Worm (Caenorhabditis elegans) whole organism, L4 larva: ENCODE results near the gene rfip-2.

Experiments used
- ceh-44 ChIP-seq: fragments of 200-800 bp; sonication (Bioruptor generic); IDR thresholded peaks from 2 replicates; pipeline ENCODE4 v1.3.6; 2022; ENCODE audit warnings: missing genetic modification reagents, missing genetic modification characterization, missing compliant biosample characterization
- egl-43 ChIP-seq: fragments of 200-800 bp; sonication (Bioruptor generic); IDR thresholded peaks from 2 replicates; pipeline ENCODE4 v1.3.6; 2022; ENCODE audit warnings: missing genetic modification reagents, missing genetic modification characterization, missing compliant biosample characterization
- lin-13 ChIP-seq: fragments of 150-350 bp; optimal IDR thresholded peaks from 2 replicates; lab custom pipeline; 2014; ENCODE audit warnings: missing biosample characterization, missing genetic modification reagents, missing genetic modification characterization
- lin-39 ChIP-seq: fragments of 150-350 bp; optimal IDR thresholded peaks from 2 replicates; lab custom pipeline; 2014; ENCODE audit warnings: missing biosample characterization, missing genetic modification reagents, missing genetic modification characterization
- lir-3 ChIP-seq: sonication (generic microtip); optimal IDR thresholded peaks from 2 replicates; lab custom pipeline; 2016; ENCODE audit warnings: mild to moderate bottlenecking, missing genetic modification characterization, missing compliant biosample characterization
- nhr-10 ChIP-seq: fragments of 150-350 bp; optimal IDR thresholded peaks from 2 replicates; lab custom pipeline; 2014; ENCODE audit warnings: missing biosample characterization, missing genetic modification characterization
- nhr-11 ChIP-seq: fragments of 150-350 bp; optimal IDR thresholded peaks from 2 replicates; lab custom pipeline; 2014; ENCODE audit warnings: missing biosample characterization, missing genetic modification characterization
- nhr-237 ChIP-seq: sonication (generic microtip); optimal IDR thresholded peaks from 2 replicates; lab custom pipeline; 2017; ENCODE audit warnings: missing biosample characterization, missing genetic modification characterization
- nhr-28 ChIP-seq: fragments of 150-350 bp; optimal IDR thresholded peaks from 2 replicates; lab custom pipeline; 2014; ENCODE audit warnings: missing biosample characterization, missing genetic modification characterization
- snpc-4 ChIP-seq: fragments of 150-350 bp; optimal IDR thresholded peaks from 2 replicates; lab custom pipeline; 2014; ENCODE audit warnings: missing biosample characterization, missing genetic modification characterization
- ztf-11 ChIP-seq: fragments of 150-350 bp; optimal IDR thresholded peaks from 2 replicates; lab custom pipeline; 2014; ENCODE audit warnings: missing biosample characterization, missing genetic modification characterization

DNA sequence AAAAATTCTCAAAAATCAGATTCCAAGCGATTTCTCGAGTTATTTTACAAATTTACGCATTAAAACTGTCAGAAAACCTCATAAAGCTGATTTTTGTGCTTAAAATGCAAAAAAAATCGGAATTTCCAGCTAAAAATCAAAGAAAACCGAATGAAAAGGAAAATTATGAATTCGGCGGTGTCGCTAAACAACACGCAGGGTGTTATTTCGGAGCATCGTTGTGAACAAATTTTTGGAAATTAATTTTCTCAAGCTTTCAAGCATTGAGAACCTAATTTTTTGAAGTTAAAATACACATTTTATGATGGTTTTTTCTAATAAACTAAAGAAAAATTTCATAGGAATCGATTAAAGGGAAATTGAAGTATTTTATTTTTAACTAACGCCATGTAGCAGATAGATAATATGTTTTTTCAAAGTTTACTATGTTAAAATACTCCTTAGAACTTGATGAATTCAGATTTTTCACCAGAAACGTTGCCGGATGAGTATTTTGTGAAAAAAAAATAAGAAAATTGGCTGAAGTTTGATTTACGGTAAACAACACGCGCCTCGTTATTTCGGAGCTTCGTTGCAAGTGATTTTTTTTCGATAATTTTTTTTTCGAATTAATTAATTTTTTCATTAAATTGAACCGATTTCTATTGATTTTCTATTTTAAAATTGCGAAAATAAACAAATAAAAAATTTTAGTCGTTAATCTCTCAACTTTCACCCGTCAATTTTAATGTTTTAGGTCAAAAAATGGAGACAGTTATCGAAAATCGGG lies 22.0 kb upstream of the rfip-2 start, which contains the start of gene thoc-1:
- TF ChIP-seq nhr-11 (tag; lab: Kevin White, UChicago) (no peak), nhr-237 (no peak), ztf-11 (tag; lab: Kevin White, UChicago) (no peak), ceh-44 (GFP tag; lab: Robert Waterston, UW) (no peak), lin-39 (tag; lab: Kevin White, UChicago) (no peak), snpc-4 (tag; lab: Kevin White, UChicago) (no peak), lir-3 (no peak), egl-43 (GFP tag; lab: Robert Waterston, UW) (no peak), lin-13 (GFP tag; lab: Kevin White, UChicago) (no peak), nhr-28 (no peak), nhr-10 (tag; lab: Kevin White, UChicago) (no peak)
